Fruit fly (Drosophila melanogaster): ENCODE measurements around the gene btn.

Gene btn

dm6 chr3R:22629174-22629573 is 42.7 kb upstream of the btn start (continued):
- TF ChIP-seq CG8924 (tag; optimal IDR thresholded peaks at IDR 0.05) (peak; percentile 7), cato (GFP tag; optimal IDR thresholded peaks at IDR 0.05; ENCODE audit: borderline replicate concordance) (no peak), CG10959 (GFP tag; IDR thresholded peaks at IDR 0.05) (no peak), repo (GFP tag; optimal IDR thresholded peaks at IDR 0.05) (no peak), Sox102F (GFP tag; optimal IDR thresholded peaks at IDR 0.05) (peak; percentile 17), CG4730 (GFP tag; IDR thresholded peaks at IDR 0.05) (no peak), stwl (tag; optimal IDR thresholded peaks at IDR 0.05) (no peak), Eip74EF (GFP tag; optimal IDR thresholded peaks at IDR 0.05) (peak in 1 of 2 experiments; percentile 16), odd (GFP tag; optimal IDR thresholded peaks at IDR 0.05) (no peak)

- TF ChIP-seq CG15073 (GFP tag; optimal IDR thresholded peaks at IDR 0.05) (no peak), mam (GFP tag; optimal IDR thresholded peaks at IDR 0.05) (peak; percentile 44), dmrt99B (tag; optimal IDR thresholded peaks at IDR 0.05) (peak; percentile 31), BEAF-32 (GFP tag; optimal IDR thresholded peaks at IDR 0.05) (no peak), CG12769 (tag; optimal IDR thresholded peaks at IDR 0.05) (peak; percentile 50), Hr39 (optimal IDR thresholded peaks at IDR 0.05) (no peak), az2 (GFP tag; optimal IDR thresholded peaks at IDR 0.05) (peak; percentile 30), nmo (GFP tag; optimal IDR thresholded peaks at IDR 0.05) (peak; percentile 18), Hand (GFP tag; optimal IDR thresholded peaks at IDR 0.05) (no peak), CG7745 (tag; optimal IDR thresholded peaks at IDR 0.05) (no peak), pan (optimal IDR thresholded peaks at IDR 0.05) (no peak), pan (GFP tag; optimal IDR thresholded peaks at IDR 0.05 in 1 of 2, IDR thresholded peaks at IDR 0.05 in 1 of 2) (peak in 1 of 2 experiments; percentile 41), cad (GFP tag; optimal IDR thresholded peaks at IDR 0.05) (no peak), CG18619 (GFP tag; optimal IDR thresholded peaks at IDR 0.05) (peak; percentile 17), Lhr (GFP tag; optimal IDR thresholded peaks at IDR 0.05) (no peak), Dref (GFP tag; IDR thresholded peaks at IDR 0.05) (no peak), crol (GFP tag; IDR thresholded peaks at IDR 0.05) (no peak), Rfx (GFP tag; IDR thresholded peaks at IDR 0.05) (peak; percentile 42; the same call in 1 of the 2 replicates), gem (tag; optimal IDR thresholded peaks at IDR 0.05) (peak; percentile 57), Hr51 (GFP tag; optimal IDR thresholded peaks at IDR 0.05) (peak in 1 of 2 experiments; percentile 58), Hsf (GFP tag; optimal IDR thresholded peaks at IDR 0.05) (peak; percentile 41), gcm (GFP tag; optimal IDR thresholded peaks at IDR 0.05) (peak; percentile 80), Meics (GFP tag; optimal IDR thresholded peaks at IDR 0.05) (no peak), lola (GFP tag; optimal IDR thresholded peaks at IDR 0.05) (no peak), Atf-2 (GFP tag; optimal IDR thresholded peaks at IDR 0.05) (no peak), MBD-R2 (GFP tag; IDR thresholded peaks at IDR 0.05) (peak; percentile 23; the same call in 1 of the 2 replicates), HmgZ (tag; optimal IDR thresholded peaks at IDR 0.05) (peak; percentile 22), H15 (GFP tag; IDR thresholded peaks at IDR 0.05) (0 out of 3 replicates have a peak, but pooled peaks have one; percentile 19), Fer3 (tag; optimal IDR thresholded peaks at IDR 0.05) (peak; percentile 25), ind (GFP tag; optimal IDR thresholded peaks at IDR 0.05) (peak; percentile 16), CG4617 (GFP tag; optimal IDR thresholded peaks at IDR 0.05; ENCODE audit: borderline replicate concordance) (no peak), CG9215 (GFP tag; IDR thresholded peaks at IDR 0.05) (no peak), CG2678 (tag; optimal IDR thresholded peaks at IDR 0.05) (peak; percentile 37), zfh2 (GFP tag; optimal IDR thresholded peaks at IDR 0.05) (peak; percentile 25), CG11093 (GFP tag; IDR thresholded peaks at IDR 0.05) (no peak), CkIIα-i1 (GFP tag; IDR thresholded peaks at IDR 0.05) (no peak), Pdp1 (GFP tag; optimal IDR thresholded peaks at IDR 0.05) (peak in 1 of 2 experiments; percentile 1), B-H1 (GFP tag; IDR thresholded peaks at IDR 0.05) (no peak), wor (GFP tag; IDR thresholded peaks at IDR 0.05) (peak; percentile 32; the same call in 1 of the 2 replicates), Med (GFP tag) (peak; percentile 65)
Observed at dm6 chr3R:22627936-22628513, 41.6 kb upstream of the btn start.

Measured in whole organism, embryonic.